Worm (Caenorhabditis elegans) whole organism, early embryonic: ENCODE data around the gene F15H10.7.

ENCODE experiments used
- ama-1 ChIP-seq: fragments of 150-350 bp; optimal IDR thresholded peaks from 2 replicates; lab custom pipeline; 2014
- ets-7 ChIP-seq: sonication (generic microtip); optimal IDR thresholded peaks from 2 replicates; lab custom pipeline; 2016; ENCODE audit warnings: missing genotype, missing genetic modification characterization, missing compliant biosample characterization
- hmg-4 ChIP-seq: fragments of 200-800 bp; sonication (Bioruptor generic); optimal IDR thresholded peaks from 2 replicates; lab custom pipeline; 2018; ENCODE audit warnings: mild to moderate bottlenecking, missing genetic modification characterization, missing compliant biosample characterization

DNA sequence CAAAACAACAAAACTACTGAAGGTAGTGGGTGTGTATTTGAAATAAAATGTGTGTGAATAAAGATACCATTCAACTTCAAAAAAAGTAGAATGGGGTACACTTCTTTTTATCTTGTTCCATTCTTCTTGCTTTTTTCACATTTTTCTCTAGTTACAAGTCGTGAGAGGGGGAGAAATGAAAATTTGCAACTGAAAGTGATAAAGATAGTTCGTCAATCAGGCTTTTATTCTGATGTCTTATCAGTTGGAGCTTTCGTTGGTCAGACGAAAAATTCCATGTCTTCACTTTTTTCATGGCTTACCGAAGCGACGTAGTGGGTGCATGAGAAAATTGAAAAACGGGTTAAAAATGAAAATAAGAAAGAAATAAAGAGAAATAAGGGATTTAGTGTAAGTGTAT is 27.5 kb upstream of the F15H10.7 start, which contains the start of gene Y32F6A.4:
- TF ChIP-seq ama-1 (no peak), hmg-4 (GFP tag; lab: Kevin White, UChicago) (no peak), ets-7 (tag; lab: Kevin White, UChicago) (no peak)
